Fruit fly (Drosophila melanogaster) whole organism, embryonic: ENCODE measurements around the gene Ada1-2.

Source experiments
- Blimp-1 ChIP-seq: fragments of 200-800 bp; sonication (Bioruptor generic); optimal IDR thresholded peaks from 3 replicates; lab custom pipeline; 2018; ENCODE audit warnings: missing biosample characterization, missing genetic modification characterization, mild to moderate bottlenecking, moderate library complexity, missing genetic modification reagents
- BtbVII ChIP-seq: fragments of 200-800 bp; sonication (Bioruptor generic); optimal IDR thresholded peaks from 3 replicates; lab custom pipeline; 2017; ENCODE audit warnings: missing biosample characterization, mild to moderate bottlenecking, missing genetic modification characterization
- CG10366 ChIP-seq: fragments of 200-800 bp; sonication (Bioruptor generic); IDR thresholded peaks from 2 replicates; pipeline ENCODE4 v1.3.6; 2022; ENCODE audit warnings: missing biosample characterization, missing genetic modification characterization
- CG1529 ChIP-seq: fragments of 200-800 bp; sonication (Bioruptor generic); optimal IDR thresholded peaks from 3 replicates; lab custom pipeline; 2018; ENCODE audit warnings: missing biosample characterization, missing genetic modification characterization
- CG1603 ChIP-seq: fragments of 200-800 bp; sonication (Bioruptor generic); optimal IDR thresholded peaks from 2 replicates; lab custom pipeline; 2019; ENCODE audit warnings: missing biosample characterization, mild to moderate bottlenecking, missing genetic modification characterization, moderate library complexity
- CG17829 ChIP-seq: fragments of 200-800 bp; optimal IDR thresholded peaks from 2 replicates; lab custom pipeline; 2019; ENCODE audit warnings: missing biosample characterization, mild to moderate bottlenecking, missing genetic modification characterization, moderate library complexity
- CG31388 ChIP-seq: fragments of 200-800 bp; sonication (Bioruptor generic); optimal IDR thresholded peaks from 2 replicates; lab custom pipeline; 2016; ENCODE audit warnings: missing biosample characterization, missing genetic modification characterization
- CG4282 ChIP-seq: fragments of 200-800 bp; sonication (Bioruptor generic); optimal IDR thresholded peaks from 2 replicates; lab custom pipeline; 2016; ENCODE audit warnings: missing biosample characterization, missing genetic modification characterization
- CG4707 ChIP-seq: fragments of 200-800 bp; sonication (Bioruptor generic); optimal IDR thresholded peaks from 2 replicates; lab custom pipeline; 2018; ENCODE audit warnings: missing biosample characterization, mild to moderate bottlenecking, missing genetic modification characterization, moderate library complexity
- CG8290 ChIP-seq, 3 experiments: fragments of 200-800 bp; sonication (Bioruptor generic); optimal IDR thresholded peaks; 2 replicates each; lab custom pipeline; 2016 to 2019; ENCODE audit warnings: missing biosample characterization in 3 of 3, missing genetic modification characterization in 3 of 3, mild to moderate bottlenecking in 2 of 3, moderate library complexity in 1 of 3
- CG8359 ChIP-seq: fragments of 200-800 bp; sonication (Bioruptor generic); optimal IDR thresholded peaks from 2 replicates; lab custom pipeline; 2017; ENCODE audit warnings: missing biosample characterization, mild to moderate bottlenecking, missing genetic modification characterization, borderline replicate concordance
- CG8944 ChIP-seq: fragments of 200-800 bp; sonication (Bioruptor generic); optimal IDR thresholded peaks from 3 replicates; lab custom pipeline; 2016; ENCODE audit warnings: missing biosample characterization, missing genetic modification characterization
- CG9797 ChIP-seq: fragments of 200-800 bp; sonication (Bioruptor generic); optimal IDR thresholded peaks from 3 replicates; lab custom pipeline; 2018; ENCODE audit warnings: missing biosample characterization, mild to moderate bottlenecking, missing genetic modification characterization
- CoRest ChIP-seq: fragments of 200-800 bp; sonication (Bioruptor generic); optimal IDR thresholded peaks from 3 replicates; lab custom pipeline; 2018; ENCODE audit warnings: missing biosample characterization, mild to moderate bottlenecking, missing genetic modification characterization, moderate library complexity
- D19A ChIP-seq: fragments of 200-800 bp; optimal IDR thresholded peaks from 3 replicates; lab custom pipeline; 2019; ENCODE audit warnings: missing biosample characterization, mild to moderate bottlenecking, missing genetic modification characterization, moderate library complexity
- Deaf1 ChIP-seq: fragments of 200-800 bp; optimal IDR thresholded peaks from 3 replicates; lab custom pipeline; 2019; ENCODE audit warnings: missing biosample characterization, mild to moderate bottlenecking, missing genetic modification characterization, moderate library complexity
- Dip2 ChIP-seq: fragments of 200-800 bp; sonication (Bioruptor generic); IDR thresholded peaks from 2 replicates; pipeline ENCODE4 v1.3.6; 2022; ENCODE audit warnings: missing biosample characterization, missing genetic modification characterization
- Ets65A ChIP-seq: fragments of 200-800 bp; sonication (Bioruptor generic); peaks from one replicate; lab custom pipeline; 2016; ENCODE audit warnings: missing biosample characterization, missing genetic modification characterization
- Hr78 ChIP-seq, 2 experiments: fragments of 200-800 bp in 1 of 2; fragments of >200 bp in 1 of 2; sonication (Bioruptor generic) in 1 of 2; optimal IDR thresholded peaks; 2 replicates each; lab custom pipeline; 2017 to 2019; ENCODE audit warnings: missing biosample characterization in 2 of 2, missing genetic modification characterization in 2 of 2, mild to moderate bottlenecking in 1 of 2, moderate library complexity in 1 of 2
- MBD-R2 ChIP-seq: fragments of 200-800 bp; sonication (Bioruptor generic); IDR thresholded peaks from 2 replicates; pipeline ENCODE4 v1.3.6; 2022; ENCODE audit warnings: missing biosample characterization, missing genetic modification characterization
- MESR4 ChIP-seq: fragments of 200-800 bp; sonication (Bioruptor generic); optimal IDR thresholded peaks from 2 replicates; lab custom pipeline; 2018; ENCODE audit warnings: missing biosample characterization, mild to moderate bottlenecking, missing genetic modification characterization, moderate library complexity
- Med ChIP-seq: fragments of 200-800 bp; sonication (Bioruptor generic); peaks from one replicate; lab custom pipeline; 2016; ENCODE audit warnings: missing biosample characterization, missing genetic modification characterization, mild to moderate bottlenecking, inconsistent platforms, moderate library complexity
- Nf-YB ChIP-seq: fragments of 200-800 bp; sonication (Bioruptor generic); optimal IDR thresholded peaks from 3 replicates; lab custom pipeline; 2019; ENCODE audit warnings: missing biosample characterization, mild to moderate bottlenecking, missing genetic modification characterization, moderate library complexity
- Nf-YC ChIP-seq: fragments of 200-800 bp; optimal IDR thresholded peaks from 3 replicates; lab custom pipeline; 2019; ENCODE audit warnings: missing biosample characterization, mild to moderate bottlenecking, missing genetic modification characterization, moderate library complexity
- Pdp1 ChIP-seq, 2 experiments: fragments of 200-800 bp; sonication (Bioruptor generic); optimal IDR thresholded peaks; 3 replicates each; lab custom pipeline; 2016; ENCODE audit warnings: missing biosample characterization in 2 of 2, missing genetic modification characterization in 2 of 2, mild to moderate bottlenecking in 1 of 2, moderate library complexity in 1 of 2
- Stat92E ChIP-seq, 3 experiments: fragments of >200 bp in 2 of 3; fragments of 200-800 bp in 1 of 3; sonication (Bioruptor generic) in 1 of 3; optimal IDR thresholded peaks; 2 replicates each; lab custom pipeline; 2017 to 2019; ENCODE audit warnings: missing biosample characterization in 3 of 3, missing genetic modification characterization in 3 of 3, mild to moderate bottlenecking in 1 of 3, moderate library complexity in 1 of 3
- crp ChIP-seq, 2 experiments: fragments of 200-800 bp; sonication (Bioruptor generic); optimal IDR thresholded peaks; 2 replicates in 1 of 2; 3 replicates in 1 of 2; lab custom pipeline; 2017; ENCODE audit warnings: missing biosample characterization in 2 of 2, missing genetic modification characterization in 2 of 2, mild to moderate bottlenecking in 1 of 2, moderate library complexity in 1 of 2
- dpn ChIP-seq, 2 experiments: fragments of 200-800 bp; sonication (Bioruptor generic); optimal IDR thresholded peaks; 3 replicates each; lab custom pipeline; 2016; ENCODE audit warnings: missing biosample characterization in 2 of 2, missing genetic modification characterization in 2 of 2
- en ChIP-seq: fragments of 200-800 bp; sonication (Bioruptor generic); optimal IDR thresholded peaks from 2 replicates; lab custom pipeline; 2016; ENCODE audit warnings: missing biosample characterization, missing genetic modification characterization
- exex ChIP-seq: fragments of 200-800 bp; sonication (Bioruptor generic); optimal IDR thresholded peaks from 4 replicates; lab custom pipeline; 2018; ENCODE audit warnings: missing biosample characterization, mild to moderate bottlenecking, missing genetic modification characterization, moderate library complexity
- fd64A ChIP-seq: fragments of 200-800 bp; sonication (Bioruptor generic); optimal IDR thresholded peaks from 3 replicates; lab custom pipeline; 2018; ENCODE audit warnings: missing biosample characterization, mild to moderate bottlenecking, missing genetic modification characterization
- insv ChIP-seq, 2 experiments: fragments of 200-800 bp; sonication (Bioruptor generic); optimal IDR thresholded peaks; 3 replicates each; lab custom pipeline; 2016 to 2018; ENCODE audit warnings: missing biosample characterization in 2 of 2, missing genetic modification characterization in 2 of 2
- nau ChIP-seq: fragments of 200-800 bp; sonication (Bioruptor generic); optimal IDR thresholded peaks from 3 replicates; lab custom pipeline; 2017; ENCODE audit warnings: missing biosample characterization, mild to moderate bottlenecking, missing genetic modification characterization, missing genetic modification reagents
- pzg ChIP-seq: fragments of 200-800 bp; sonication (Bioruptor generic); optimal IDR thresholded peaks from 3 replicates; lab custom pipeline; 2018; ENCODE audit warnings: missing biosample characterization, mild to moderate bottlenecking, missing genetic modification characterization, moderate library complexity
- sc ChIP-seq, 3 experiments: fragments of >200 bp in 2 of 3; fragments of 200-800 bp in 1 of 3; sonication (Bioruptor generic) in 1 of 3; optimal IDR thresholded peaks; 2 replicates in 2 of 3; 3 replicates in 1 of 3; lab custom pipeline; 2017; ENCODE audit warnings: mild to moderate bottlenecking in 1 of 3, missing biosample characterization in 1 of 3, missing genetic modification characterization in 1 of 3, missing genetic modification reagents in 1 of 3
- schlank ChIP-seq: fragments of 200-800 bp; sonication (Bioruptor generic); optimal IDR thresholded peaks from 2 replicates; lab custom pipeline; 2018; ENCODE audit warnings: missing biosample characterization, mild to moderate bottlenecking, missing genetic modification characterization
- shn ChIP-seq: fragments of 200-800 bp; sonication (Bioruptor generic); optimal IDR thresholded peaks from 3 replicates; lab custom pipeline; 2016; ENCODE audit warnings: missing biosample characterization, missing genetic modification characterization
- sug ChIP-seq: fragments of 200-800 bp; optimal IDR thresholded peaks from 2 replicates; lab custom pipeline; 2019; ENCODE audit warnings: missing biosample characterization, mild to moderate bottlenecking, missing genetic modification characterization, moderate library complexity
- tgo ChIP-seq: fragments of 200-800 bp; sonication (Bioruptor generic); IDR thresholded peaks from 3 replicates; pipeline ENCODE4 v1.3.6; 2022; ENCODE audit warnings: missing biosample characterization, missing genetic modification characterization
- tna ChIP-seq: fragments of 200-800 bp; sonication (Bioruptor generic); IDR thresholded peaks from 2 replicates; pipeline ENCODE4 v1.3.6; 2022; ENCODE audit warnings: missing biosample characterization, missing genetic modification characterization; ENCODE audit not compliant: partially characterized antibody

Ada1-2 gene

dm6 chr2L:12002051-12002450 lies 9.3 kb downstream of the Ada1-2 start, which contains the start of gene Hacd1 (continued):
- TF ChIP-seq MBD-R2 (GFP tag; lab: Robert Waterston, UW): no peak
- peak; percentile 52 for TF ChIP-seq exex (tag; lab: Kevin White, UChicago)
- no peak for TF ChIP-seq CG4707 (GFP tag; lab: Kevin White, UChicago)
- no peak for TF ChIP-seq CG1603 (tag; lab: Kevin White, UChicago)
- no peak for TF ChIP-seq fd64A (GFP tag; lab: Kevin White, UChicago)
- TF ChIP-seq Med (GFP tag; lab: Kevin White, UChicago): peak; percentile 64
- TF ChIP-seq BtbVII (GFP tag; lab: Kevin White, UChicago): no peak
- no peak for TF ChIP-seq nau (GFP tag; lab: Kevin White, UChicago)
- no peak for TF ChIP-seq sc (optimal IDR thresholded peaks at IDR 0.05; lab: Kevin White, UChicago)
- TF ChIP-seq sc (GFP tag; optimal IDR thresholded peaks at IDR 0.05; lab: Kevin White, UChicago): no peak
- peak; percentile 10 for TF ChIP-seq pzg (GFP tag; lab: Kevin White, UChicago)
- TF ChIP-seq Nf-YC (tag; lab: Kevin White, UChicago): peak; percentile 76
- TF ChIP-seq Pdp1 (GFP tag; optimal IDR thresholded peaks at IDR 0.05; lab: Kevin White, UChicago): peak in 1 of 2 experiments; percentile 53
- TF ChIP-seq CG9797 (GFP tag; lab: Kevin White, UChicago): peak; percentile 62
- TF ChIP-seq schlank: no peak
- no peak for TF ChIP-seq shn (GFP tag; lab: Kevin White, UChicago)
- peak; percentile 60 for TF ChIP-seq sug (tag; lab: Kevin White, UChicago)
- TF ChIP-seq CG10366 (GFP tag; lab: Robert Waterston, UW): no peak
- TF ChIP-seq Nf-YB (GFP tag; lab: Kevin White, UChicago): peak; percentile 68
- no peak for TF ChIP-seq insv (GFP tag; optimal IDR thresholded peaks at IDR 0.05; lab: Kevin White, UChicago)
- no peak for TF ChIP-seq en (GFP tag; lab: Kevin White, UChicago)
- peak in 1 of 3 experiments; percentile 4 for TF ChIP-seq Stat92E (GFP tag; optimal IDR thresholded peaks at IDR 0.05; lab: Kevin White, UChicago)
- peak; percentile 74 for TF ChIP-seq MESR4
- TF ChIP-seq tgo (GFP tag; lab: Robert Waterston, UW): no peak
- TF ChIP-seq tna: no peak
- TF ChIP-seq Deaf1 (tag; lab: Kevin White, UChicago): peak; percentile 8
- peak in 1 of 2 experiments; percentile 42 for TF ChIP-seq crp (GFP tag; optimal IDR thresholded peaks at IDR 0.05; lab: Kevin White, UChicago)
- no peak for TF ChIP-seq dpn (GFP tag; optimal IDR thresholded peaks at IDR 0.05; lab: Kevin White, UChicago)
- peak; percentile 99 for TF ChIP-seq D19A (tag; lab: Kevin White, UChicago)
- TF ChIP-seq CG8290 (GFP tag; optimal IDR thresholded peaks at IDR 0.05; lab: Kevin White, UChicago): no peak
- peak in 1 of 2 experiments; percentile 14 for TF ChIP-seq CG8290 (tag; optimal IDR thresholded peaks at IDR 0.05; lab: Kevin White, UChicago)
- no peak for TF ChIP-seq Ets65A
- TF ChIP-seq CG8944 (GFP tag; lab: Kevin White, UChicago): no peak
- TF ChIP-seq CG4282 (GFP tag; lab: Kevin White, UChicago): no peak
- no peak for TF ChIP-seq CG31388 (GFP tag; lab: Kevin White, UChicago)
- TF ChIP-seq CG17829 (tag; lab: Kevin White, UChicago): peak; percentile 1
- TF ChIP-seq Dip2 (GFP tag; lab: Robert Waterston, UW): no peak
- no peak for TF ChIP-seq CoRest (tag; lab: Kevin White, UChicago)
- no peak for TF ChIP-seq CG1529 (GFP tag; lab: Kevin White, UChicago)
- TF ChIP-seq CG8359: no peak
- peak; percentile 45 for TF ChIP-seq Blimp-1 (GFP tag; lab: Kevin White, UChicago)
- peak in 1 of 2 experiments; percentile 99 for TF ChIP-seq Hr78 (GFP tag; optimal IDR thresholded peaks at IDR 0.05; lab: Kevin White, UChicago)
